Worm (Caenorhabditis elegans) whole organism, L1 larva: ENCODE data around the gene sru-1.

ENCODE experiments used
- C16A3.4 ChIP-seq: fragments of 150-350 bp; optimal IDR thresholded peaks from 2 replicates; lab custom pipeline; 2014; ENCODE audit warnings: missing biosample characterization, missing genetic modification characterization
- aly-2 ChIP-seq: fragments of 150-350 bp; optimal IDR thresholded peaks from 2 replicates; lab custom pipeline; 2014; ENCODE audit warnings: missing biosample characterization, missing genetic modification characterization
- ceh-63 ChIP-seq: fragments of 200-800 bp; sonication (Bioruptor generic); optimal IDR thresholded peaks from 2 replicates; lab custom pipeline; 2018; ENCODE audit warnings: mild to moderate bottlenecking, missing genetic modification characterization, missing compliant biosample characterization
- ceh-8 ChIP-seq: fragments of 200-800 bp; sonication (Bioruptor generic); optimal IDR thresholded peaks from 2 replicates; lab custom pipeline; 2018; ENCODE audit warnings: mild to moderate bottlenecking, missing genetic modification characterization, moderate library complexity, missing compliant biosample characterization
- ceh-88 ChIP-seq: fragments of 200-800 bp; sonication (Bioruptor generic); IDR thresholded peaks from 2 replicates; pipeline ENCODE4 v1.3.6; 2022; ENCODE audit warnings: missing genetic modification characterization, missing compliant biosample characterization
- ceh-90 ChIP-seq: sonication (generic microtip); optimal IDR thresholded peaks from 2 replicates; lab custom pipeline; 2016; ENCODE audit warnings: missing genetic modification characterization, missing compliant biosample characterization
- ces-1 ChIP-seq: fragments of 150-350 bp; optimal IDR thresholded peaks from 2 replicates; lab custom pipeline; 2014; ENCODE audit warnings: missing biosample characterization, missing genetic modification reagents, missing genetic modification characterization
- dpl-1 ChIP-seq, 3 experiments: fragments of 150-350 bp in 2 of 3; sonication (generic microtip) in 1 of 3; optimal IDR thresholded peaks; 2 replicates each; lab custom pipeline; 2014 to 2017; ENCODE audit warnings: missing biosample characterization in 3 of 3, missing genetic modification characterization in 3 of 3, missing genetic modification reagents in 3 of 3
- efl-1 ChIP-seq, 4 experiments: fragments of 150-350 bp; optimal IDR thresholded peaks in 3 of 4; peaks in 1 of 4; 1 replicate in 1 of 4; 2 replicates in 3 of 4; lab custom pipeline; 2014; ENCODE audit warnings: missing biosample characterization in 2 of 4, missing genetic modification characterization in 2 of 4, missing genetic modification reagents in 2 of 4
- efl-3 ChIP-seq: fragments of 200-800 bp; sonication (Bioruptor generic); optimal IDR thresholded peaks from 2 replicates; lab custom pipeline; 2018; ENCODE audit warnings: mild to moderate bottlenecking, missing genetic modification characterization, missing compliant biosample characterization
- egl-13 ChIP-seq: sonication (generic microtip); optimal IDR thresholded peaks from 2 replicates; lab custom pipeline; 2016; ENCODE audit warnings: missing genotype, missing genetic modification reagents, missing genetic modification characterization, missing compliant biosample characterization
- elt-2 ChIP-seq: sonication (generic microtip); optimal IDR thresholded peaks from 2 replicates; lab custom pipeline; 2016; ENCODE audit warnings: missing genetic modification characterization, mild to moderate bottlenecking, inconsistent platforms, missing compliant biosample characterization, missing genetic modification reagents
- elt-3 ChIP-seq, 6 experiments: fragments of 150-350 bp in 1 of 6; sonication (generic microtip); optimal IDR thresholded peaks; 2 replicates each; lab custom pipeline; 2017 to 2018; ENCODE audit warnings: missing biosample characterization in 6 of 6, missing genetic modification characterization in 6 of 6, inconsistent platforms in 1 of 6
- fkh-10 ChIP-seq: sonication (generic microtip); optimal IDR thresholded peaks from 2 replicates; lab custom pipeline; 2017; ENCODE audit warnings: missing biosample characterization, missing genetic modification reagents, missing genetic modification characterization
- fos-1 ChIP-seq: fragments of 150-350 bp; optimal IDR thresholded peaks from 2 replicates; lab custom pipeline; 2014; ENCODE audit warnings: missing biosample characterization, missing genetic modification characterization
- grh-1 ChIP-seq: fragments of 200-800 bp; sonication (Bioruptor generic); IDR thresholded peaks from 2 replicates; pipeline ENCODE4 v1.3.6; 2022; ENCODE audit warnings: missing genetic modification reagents, missing genetic modification characterization, missing compliant biosample characterization
- hlh-17 ChIP-seq: fragments of 200-800 bp; sonication (Bioruptor generic); optimal IDR thresholded peaks from 2 replicates; lab custom pipeline; 2018; ENCODE audit warnings: missing genetic modification characterization, mild to moderate bottlenecking, missing compliant biosample characterization, moderate library complexity, borderline replicate concordance
- jun-1 ChIP-seq: fragments of 150-350 bp; optimal IDR thresholded peaks from 2 replicates; lab custom pipeline; 2014; ENCODE audit warnings: missing biosample characterization, missing genetic modification reagents, missing genetic modification characterization
- lin-13 ChIP-seq: fragments of 150-350 bp; optimal IDR thresholded peaks from 2 replicates; lab custom pipeline; 2014; ENCODE audit warnings: missing biosample characterization, missing genetic modification reagents, missing genetic modification characterization
- lin-14 ChIP-seq: fragments of 200-800 bp; sonication (Bioruptor generic); optimal IDR thresholded peaks from 2 replicates; lab custom pipeline; 2018; ENCODE audit warnings: mild to moderate bottlenecking, missing genetic modification characterization, moderate library complexity, missing compliant biosample characterization
- lin-35 ChIP-seq, 2 experiments: fragments of 150-350 bp; optimal IDR thresholded peaks; 2 replicates each; lab custom pipeline; 2014; ENCODE audit warnings: missing biosample characterization in 2 of 2, missing genetic modification characterization in 2 of 2, missing genetic modification reagents in 2 of 2
- lir-3 ChIP-seq: sonication (generic microtip); optimal IDR thresholded peaks from 2 replicates; lab custom pipeline; 2016; ENCODE audit warnings: mild to moderate bottlenecking, missing genetic modification characterization, moderate library complexity, missing compliant biosample characterization; ENCODE audit not compliant: poor library complexity
- lsy-2 ChIP-seq, 2 experiments: fragments of 150-350 bp; optimal IDR thresholded peaks; 2 replicates each; lab custom pipeline; 2014; ENCODE audit warnings: missing biosample characterization in 2 of 2, missing genetic modification characterization in 2 of 2
- mab-9 ChIP-seq: fragments of 200-800 bp; sonication (Bioruptor generic); IDR thresholded peaks from 2 replicates; pipeline ENCODE4 v1.3.6; 2022; ENCODE audit warnings: missing genetic modification reagents, missing genetic modification characterization, missing compliant biosample characterization
- mdl-1 ChIP-seq, 2 experiments: fragments of 150-350 bp; optimal IDR thresholded peaks; 2 replicates each; lab custom pipeline; 2014 to 2017; ENCODE audit warnings: missing biosample characterization in 2 of 2, missing genetic modification characterization in 2 of 2, inconsistent platforms in 1 of 2
- mef-2 ChIP-seq: fragments of 150-350 bp; optimal IDR thresholded peaks from 2 replicates; lab custom pipeline; 2014; ENCODE audit warnings: missing biosample characterization, missing genetic modification characterization
- mep-1 ChIP-seq: fragments of 150-350 bp; optimal IDR thresholded peaks from 2 replicates; lab custom pipeline; 2014; ENCODE audit warnings: missing biosample characterization, missing genetic modification characterization
- nhr-11 ChIP-seq: fragments of 150-350 bp; optimal IDR thresholded peaks from 2 replicates; lab custom pipeline; 2014; ENCODE audit warnings: missing biosample characterization, missing genetic modification characterization
- nhr-19 ChIP-seq: fragments of 200-800 bp; sonication (Bioruptor generic); conservative IDR thresholded peaks from 2 replicates; pipeline ENCODE4 v1.3.6; 2022; ENCODE audit warnings: missing genetic modification characterization, missing compliant biosample characterization
- nhr-20 ChIP-seq: sonication (generic microtip); optimal IDR thresholded peaks from 2 replicates; lab custom pipeline; 2016; ENCODE audit warnings: mild to moderate bottlenecking, missing genetic modification characterization, missing compliant biosample characterization
- nhr-28 ChIP-seq: fragments of 150-350 bp; optimal IDR thresholded peaks from 2 replicates; lab custom pipeline; 2014; ENCODE audit warnings: missing biosample characterization, missing genetic modification characterization
- nhr-47 ChIP-seq: sonication (generic microtip); optimal IDR thresholded peaks from 2 replicates; lab custom pipeline; 2016; ENCODE audit warnings: mild to moderate bottlenecking, missing genetic modification characterization, moderate library complexity, missing compliant biosample characterization
- nhr-71 ChIP-seq: sonication (generic microtip); optimal IDR thresholded peaks from 2 replicates; lab custom pipeline; 2016; ENCODE audit warnings: mild to moderate bottlenecking, missing genetic modification characterization, moderate library complexity, missing compliant biosample characterization
- nhr-77 ChIP-seq: fragments of 150-350 bp; optimal IDR thresholded peaks from 2 replicates; lab custom pipeline; 2014; ENCODE audit warnings: missing biosample characterization, missing genetic modification characterization
- nhr-90 ChIP-seq: sonication (generic microtip); optimal IDR thresholded peaks from 2 replicates; lab custom pipeline; 2016; ENCODE audit warnings: mild to moderate bottlenecking, missing genetic modification characterization, missing compliant biosample characterization; ENCODE audit not compliant: poor library complexity
- pax-3 ChIP-seq: fragments of 200-800 bp; sonication (Bioruptor generic); optimal IDR thresholded peaks from 2 replicates; lab custom pipeline; 2018; ENCODE audit warnings: mild to moderate bottlenecking, missing genetic modification characterization, moderate library complexity, missing compliant biosample characterization
- snu-23 ChIP-seq: sonication (generic microtip); optimal IDR thresholded peaks from 2 replicates; lab custom pipeline; 2016; ENCODE audit warnings: missing genetic modification characterization, missing compliant biosample characterization
- sox-4 ChIP-seq: sonication (generic microtip); optimal IDR thresholded peaks from 2 replicates; lab custom pipeline; 2016; ENCODE audit warnings: missing genetic modification characterization, missing compliant biosample characterization
- sup-37 ChIP-seq: fragments of 200-800 bp; sonication (Bioruptor generic); optimal IDR thresholded peaks from 2 replicates; lab custom pipeline; 2018; ENCODE audit warnings: mild to moderate bottlenecking, missing genetic modification characterization, missing compliant biosample characterization
- swsn-7 ChIP-seq: sonication (generic microtip); optimal IDR thresholded peaks from 2 replicates; lab custom pipeline; 2016; ENCODE audit warnings: missing genetic modification characterization, missing compliant biosample characterization
- tlp-1 ChIP-seq: fragments of 150-350 bp; optimal IDR thresholded peaks from 2 replicates; lab custom pipeline; 2014; ENCODE audit warnings: missing biosample characterization, missing genetic modification characterization
- unc-130 ChIP-seq: fragments of 150-350 bp; optimal IDR thresholded peaks from 2 replicates; lab custom pipeline; 2017; ENCODE audit warnings: missing biosample characterization, missing genetic modification characterization, inconsistent platforms
- unc-86 ChIP-seq: sonication (generic microtip); optimal IDR thresholded peaks from 2 replicates; lab custom pipeline; 2016; ENCODE audit warnings: missing genetic modification characterization, missing compliant biosample characterization
- unc-98 ChIP-seq: fragments of 200-800 bp; sonication (Bioruptor generic); IDR thresholded peaks from 2 replicates; pipeline ENCODE4 v1.3.6; 2022; ENCODE audit warnings: missing genetic modification characterization, missing compliant biosample characterization
- vab-15 ChIP-seq: sonication (generic microtip); optimal IDR thresholded peaks from 2 replicates; lab custom pipeline; 2017; ENCODE audit warnings: missing genotype, mild to moderate bottlenecking, missing genetic modification characterization, missing compliant biosample characterization
- xbp-1 ChIP-seq: sonication (generic microtip); optimal IDR thresholded peaks from 2 replicates; lab custom pipeline; 2016; ENCODE audit warnings: missing genetic modification characterization, missing compliant biosample characterization
- zip-4 ChIP-seq: fragments of 200-800 bp; sonication (Bioruptor generic); optimal IDR thresholded peaks from 2 replicates; lab custom pipeline; 2018; ENCODE audit warnings: mild to moderate bottlenecking, missing genetic modification characterization, moderate library complexity, missing compliant biosample characterization

The sru-1 gene

ce11 chrIV:9530768-9531167 is 42.4 kb downstream of the sru-1 start:
- TF ChIP-seq aly-2 (tag; lab: Kevin White, UChicago): no peak
- no peak for TF ChIP-seq lin-35 (GFP tag; optimal IDR thresholded peaks at IDR 0.05; lab: Kevin White, UChicago)
- no peak for TF ChIP-seq ceh-8
- peak; percentile 9 for TF ChIP-seq snu-23 (GFP tag; lab: Kevin White, UChicago)
- no peak for TF ChIP-seq elt-2
- no peak for TF ChIP-seq unc-98
- TF ChIP-seq mdl-1 (tag; optimal IDR thresholded peaks at IDR 0.05; lab: Kevin White, UChicago): no peak
- no peak for TF ChIP-seq hlh-17 (GFP tag; lab: Kevin White, UChicago)
- TF ChIP-seq nhr-71: peak; percentile 15
- TF ChIP-seq nhr-11 (tag; lab: Kevin White, UChicago): no peak
- TF ChIP-seq jun-1 (tag; lab: Kevin White, UChicago): no peak
- TF ChIP-seq nhr-77 (tag; lab: Kevin White, UChicago): no peak
- TF ChIP-seq tlp-1 (tag; lab: Kevin White, UChicago): no peak
- TF ChIP-seq ceh-63 (GFP tag; lab: Kevin White, UChicago): no peak
- no peak for TF ChIP-seq ceh-90 (tag; lab: Kevin White, UChicago)
- no peak for TF ChIP-seq mab-9
- no peak for TF ChIP-seq zip-4 (GFP tag; lab: Kevin White, UChicago)
- no peak for TF ChIP-seq efl-3
- TF ChIP-seq pax-3 (tag; lab: Kevin White, UChicago): no peak
- no peak for TF ChIP-seq unc-130
- TF ChIP-seq fkh-10 (GFP tag; lab: Kevin White, UChicago): no peak
- peak; percentile 34 for TF ChIP-seq nhr-90 (tag; lab: Kevin White, UChicago)

ce11 chrIV:9533071-9533470 is 44.7 kb downstream of the sru-1 start, which contains the start of gene F56H11.2:
F56H11.2 (minus strand) TSS chrIV:9533171.
- TF ChIP-seq sox-4 (no peak), unc-86 (no peak), ces-1 (GFP tag; lab: Kevin White, UChicago) (no peak), nhr-11 (tag; lab: Kevin White, UChicago) (no peak), elt-2 (no peak), fos-1 (tag; lab: Kevin White, UChicago) (no peak), mef-2 (tag; lab: Kevin White, UChicago) (no peak), hlh-17 (GFP tag; lab: Kevin White, UChicago) (no peak), vab-15 (tag; lab: Kevin White, UChicago) (no peak), xbp-1 (tag; lab: Kevin White, UChicago) (no peak), nhr-28 (tag; lab: Kevin White, UChicago) (no peak)

ce11 chrIV:9534342-9534741 is 45.9 kb downstream of the sru-1 start:
- TF ChIP-seq sup-37 (no peak), nhr-20 (tag; lab: Kevin White, UChicago) (peak; percentile 90), lin-13 (GFP tag; lab: Kevin White, UChicago) (peak; percentile 63), nhr-19 (GFP tag; lab: Robert Waterston, UW) (peak; percentile 66), egl-13 (no peak), efl-1 (optimal IDR thresholded peaks at IDR 0.05; lab: Kevin White, UChicago) (peak; percentile 34 to 54), efl-1 (GFP tag; optimal IDR thresholded peaks at IDR 0.05 in 1 of 2; lab: Kevin White, UChicago) (peak; percentile 34 to 95), lsy-2 (tag; optimal IDR thresholded peaks at IDR 0.05; lab: Kevin White, UChicago) (peak; percentile 66 to 68), ceh-88 (GFP tag; lab: Robert Waterston, UW) (peak; percentile 36; the same call in 1 of the 2 replicates), xbp-1 (tag; lab: Kevin White, UChicago) (peak; percentile 59), unc-130 (peak; percentile 21), swsn-7 (tag; lab: Kevin White, UChicago) (peak; percentile 55), nhr-71 (peak; percentile 82), ceh-8 (no peak), nhr-90 (tag; lab: Kevin White, UChicago) (peak; percentile 86), unc-98 (no peak), lin-14 (GFP tag; lab: Kevin White, UChicago) (peak; percentile 85), grh-1 (GFP tag; lab: Robert Waterston, UW) (peak; percentile 63; the same call in 1 of the 2 replicates), nhr-47 (tag; lab: Kevin White, UChicago) (peak; percentile 62), lir-3 (tag; lab: Kevin White, UChicago) (peak; percentile 15), mdl-1 (tag; optimal IDR thresholded peaks at IDR 0.05; lab: Kevin White, UChicago) (peak in 1 of 2 experiments; percentile 71), mep-1 (tag; lab: Kevin White, UChicago) (peak; percentile 86), elt-3 (tag; optimal IDR thresholded peaks at IDR 0.05; lab: Kevin White, UChicago) (peak in 2 of 6 experiments; percentile 57 to 82), C16A3.4 (tag; lab: Kevin White, UChicago) (peak; percentile 50), dpl-1 (GFP tag; optimal IDR thresholded peaks at IDR 0.05; lab: Kevin White, UChicago) (peak; percentile 45 to 52 (median 49)), fos-1 (tag; lab: Kevin White, UChicago) (peak; percentile 23), lin-35 (GFP tag; optimal IDR thresholded peaks at IDR 0.05; lab: Kevin White, UChicago) (peak; percentile 9 to 66)
